Fruit fly (Drosophila melanogaster): Measurements from ENCODE around the gene Nup133.

Nup133 gene

dm6 chr3R:22718937-22719606, 28.7 kb downstream of the Nup133 start (continued):
- TF ChIP-seq CG2199 (GFP tag; IDR thresholded peaks at IDR 0.05) (0 out of 3 replicates have a peak, but pooled peaks have one; percentile 39), schlank (tag; optimal IDR thresholded peaks at IDR 0.05) (no peak), Med (GFP tag) (peak; percentile 49), kah (GFP tag; optimal IDR thresholded peaks at IDR 0.05) (no peak), sim (GFP tag; IDR thresholded peaks at IDR 0.05) (no peak), CG13296 (GFP tag; optimal IDR thresholded peaks at IDR 0.05) (no peak), her (GFP tag; optimal IDR thresholded peaks at IDR 0.05) (no peak), CG15011 (GFP tag; optimal IDR thresholded peaks at IDR 0.05) (no peak), stc (GFP tag; IDR thresholded peaks at IDR 0.05) (no peak), CG11504 (tag; optimal IDR thresholded peaks at IDR 0.05) (no peak), sc (optimal IDR thresholded peaks at IDR 0.05) (no peak), sc (GFP tag; optimal IDR thresholded peaks at IDR 0.05) (no peak), wor (GFP tag; IDR thresholded peaks at IDR 0.05) (no peak), CG17568 (GFP tag; optimal IDR thresholded peaks at IDR 0.05) (no peak), kni (GFP tag; optimal IDR thresholded peaks at IDR 0.05) (peak; percentile 18), vvl (GFP tag; IDR thresholded peaks at IDR 0.05) (no peak), nmo (GFP tag; optimal IDR thresholded peaks at IDR 0.05) (no peak), pros (GFP tag; optimal IDR thresholded peaks at IDR 0.05) (peak; percentile 99), corto (GFP tag; optimal IDR thresholded peaks at IDR 0.05) (no peak), Asciz (GFP tag; optimal IDR thresholded peaks at IDR 0.05) (no peak), fd3F (GFP tag; optimal IDR thresholded peaks at IDR 0.05) (no peak), hbn (GFP tag; IDR thresholded peaks at IDR 0.05; ENCODE audit: partially characterized antibody) (no peak), sd (tag; optimal IDR thresholded peaks at IDR 0.05) (peak; percentile 73), CG4730 (GFP tag; IDR thresholded peaks at IDR 0.05) (no peak), CG13624 (GFP tag; optimal IDR thresholded peaks at IDR 0.05) (no peak), sqz (GFP tag; optimal IDR thresholded peaks at IDR 0.05) (no peak), oc (tag; optimal IDR thresholded peaks at IDR 0.05) (peak; percentile 42), CG2678 (tag; optimal IDR thresholded peaks at IDR 0.05) (no peak), CG12236 (GFP tag; optimal IDR thresholded peaks at IDR 0.05) (no peak), CG13123 (GFP tag; optimal IDR thresholded peaks at IDR 0.05) (no peak), CG31441 (GFP tag; IDR thresholded peaks at IDR 0.05) (no peak), CG10959 (GFP tag; IDR thresholded peaks at IDR 0.05) (no peak), CG12104 (GFP tag; optimal IDR thresholded peaks at IDR 0.05) (no peak), pum (GFP tag; optimal IDR thresholded peaks at IDR 0.05) (no peak), CG6254 (GFP tag; optimal IDR thresholded peaks at IDR 0.05) (no peak), CG11695 (GFP tag; IDR thresholded peaks at IDR 0.05) (no peak)

- TF ChIP-seq CHES-1-like (GFP tag; optimal IDR thresholded peaks at IDR 0.05) (no peak), sna (GFP tag; IDR thresholded peaks at IDR 0.05; ENCODE audit: partially characterized antibody) (no peak), Taf1 (GFP tag; IDR thresholded peaks at IDR 0.05) (no peak), ato (GFP tag; IDR thresholded peaks at IDR 0.05; ENCODE audit: partially characterized antibody) (no peak), CG8089 (GFP tag; optimal IDR thresholded peaks at IDR 0.05) (no peak), E2f1 (GFP tag; IDR thresholded peaks at IDR 0.05) (0 out of 2 replicates have a peak, but pooled peaks have one; percentile 11), fd64A (GFP tag; optimal IDR thresholded peaks at IDR 0.05) (no peak), yki (optimal IDR thresholded peaks at IDR 0.05) (no peak), crp (GFP tag; optimal IDR thresholded peaks at IDR 0.05) (no peak), cas (GFP tag; IDR thresholded peaks at IDR 0.05) (no peak), CG1233 (GFP tag; optimal IDR thresholded peaks at IDR 0.05) (peak; percentile 3), CG9609 (GFP tag; optimal IDR thresholded peaks at IDR 0.05) (no peak), MBD-R2 (GFP tag; IDR thresholded peaks at IDR 0.05) (no peak; the same call in 1 of the 2 replicates), CG14441 (GFP tag; IDR thresholded peaks at IDR 0.05) (no peak), unc-4 (GFP tag; IDR thresholded peaks at IDR 0.05; ENCODE audit: partially characterized antibody) (no peak), CG15514 (GFP tag; optimal IDR thresholded peaks at IDR 0.05) (no peak), bcd (GFP tag; optimal IDR thresholded peaks at IDR 0.05) (peak; percentile 7)
These were observed 29.2 kb downstream of the Nup133 start for dm6 chr3R:22719607-22719949.
